Worm (Caenorhabditis elegans) whole organism, dauer: ENCODE data around the gene metl-13.
"Not testable (repeated sequence)": the region's sequence is repeated elsewhere in the genome, so short reads cannot be mapped to it uniquely, and the experiment has no call there.

Source experiments
- unc-62 ChIP-seq: sonication (generic microtip); optimal IDR thresholded peaks from 2 replicates; lab custom pipeline; 2017; ENCODE audit warnings: missing biosample characterization, missing genetic modification reagents, missing genetic modification characterization

Gene metl-13

ce11 chrIV:6634789-6635188 is at the start of gene metl-13:
TSS of gene metl-13 (plus strand) at chrIV:6635089.
- TF ChIP-seq unc-62 (GFP tag; lab: Kevin White, UChicago) = no peak

ce11 chrIV:6585397-6585921 is 49.4 kb upstream of the metl-13 start, which contains the start of the genes F38A5.2 and dnj-11:
TSS of gene F38A5.2 (minus strand) at chrIV:6585400.
TSS of gene dnj-11 (plus strand) at chrIV:6585871.
- TF ChIP-seq unc-62 (GFP tag; lab: Kevin White, UChicago) = no peak

- no peak for TF ChIP-seq unc-62 (GFP tag; lab: Kevin White, UChicago)
Observed at ce11 chrIV:6588080-6588613, 46.7 kb upstream of the metl-13 start.

ce11 chrIV:6590029-6590428 is 44.9 kb upstream of the metl-13 start, which contains the start of the genes lec-11 and irld-7:
TSS of gene lec-11 (minus strand) at chrIV:6590154.
TSS of gene irld-7 (plus strand) at chrIV:6590360.
- no peak for TF ChIP-seq unc-62 (GFP tag; lab: Kevin White, UChicago)

ce11 chrIV:6591010-6591746 is 43.7 kb upstream of the metl-13 start, which contains the start of the genes nspb-1 and nspb-2:
TSS of gene nspb-1 (minus strand) at chrIV:6591110.
TSS of gene nspb-2 (plus strand) at chrIV:6591696.
- TF ChIP-seq unc-62 (GFP tag; lab: Kevin White, UChicago) = not testable (repeated sequence)

ce11 chrIV:6594871-6595270 is 40.0 kb upstream of the metl-13 start, which contains the start of gene nspb-3:
TSS of gene nspb-3 (minus strand) at chrIV:6594971.
- TF ChIP-seq unc-62 (GFP tag; lab: Kevin White, UChicago) = not testable (repeated sequence)

ce11 chrIV:6595912-6596311 is 39.0 kb upstream of the metl-13 start, which contains the start of gene F38A5.22:
TSS of gene F38A5.22 (minus strand) at chrIV:6595940.
- TF ChIP-seq unc-62 (GFP tag; lab: Kevin White, UChicago) = no peak

- TF ChIP-seq unc-62 (GFP tag; lab: Kevin White, UChicago) = no peak
Observed at ce11 chrIV:6597298-6597697, 37.6 kb upstream of the metl-13 start, which contains the start of gene F38A5.6. TSS of gene F38A5.6 (minus strand) at chrIV:6597398.

ce11 chrIV:6597918-6598317 is 37.0 kb upstream of the metl-13 start, which contains the start of gene nspb-4:
TSS of gene nspb-4 (plus strand) at chrIV:6598218.
- not testable (repeated sequence) for TF ChIP-seq unc-62 (GFP tag; lab: Kevin White, UChicago)

- not testable (repeated sequence) for TF ChIP-seq unc-62 (GFP tag; lab: Kevin White, UChicago)
Observed at ce11 chrIV:6598740-6599139, 36.1 kb upstream of the metl-13 start, which contains the start of gene nspb-5. TSS of gene nspb-5 (plus strand) at chrIV:6599040.

- no peak for TF ChIP-seq unc-62 (GFP tag; lab: Kevin White, UChicago)
Observed at ce11 chrIV:6599447-6599846, 35.4 kb upstream of the metl-13 start, which contains the start of gene F38A5.8. TSS of gene F38A5.8 (plus strand) at chrIV:6599747.

- TF ChIP-seq unc-62 (GFP tag; lab: Kevin White, UChicago) = no peak
Observed at ce11 chrIV:6601213-6601724, 33.6 kb upstream of the metl-13 start, which contains the start of gene sup-36. TSS of gene sup-36 (plus strand) at chrIV:6601674.

- no peak for TF ChIP-seq unc-62 (GFP tag; lab: Kevin White, UChicago)
Observed at ce11 chrIV:6602376-6602775, 32.5 kb upstream of the metl-13 start, which contains the start of gene F15B10.3. TSS of gene F15B10.3 (plus strand) at chrIV:6602676.

ce11 chrIV:6603549-6603948 is 31.3 kb upstream of the metl-13 start:
- TF ChIP-seq unc-62 (GFP tag; lab: Kevin White, UChicago) = no peak

ce11 chrIV:6605863-6606262 is 29.0 kb upstream of the metl-13 start, which contains the start of gene nstp-2:
TSS of gene nstp-2 (minus strand) at chrIV:6606188.
- TF ChIP-seq unc-62 (GFP tag; lab: Kevin White, UChicago) = no peak
